Worm (Caenorhabditis elegans) whole organism, midembryonic: ENCODE measurements around the gene nstp-8.
"Not testable (repeated sequence)": the region's sequence is repeated elsewhere in the genome, so short reads cannot be mapped to it uniquely, and the experiment has no call there.

Experiments used
- T22C8.4 ChIP-seq: fragments of 200-800 bp; sonication (Bioruptor generic); IDR thresholded peaks from 2 replicates; pipeline ENCODE4 v1.3.6; 2022; ENCODE audit warnings: missing genetic modification characterization, missing compliant biosample characterization
- cog-1 ChIP-seq: sonication (generic microtip); optimal IDR thresholded peaks from 2 replicates; lab custom pipeline; 2016; ENCODE audit warnings: missing genetic modification characterization, missing compliant biosample characterization
- flt-1 ChIP-seq: fragments of 200-800 bp; sonication (Bioruptor generic); IDR thresholded peaks from 2 replicates; pipeline ENCODE4 v1.3.6; 2022; ENCODE audit warnings: missing genetic modification characterization, missing compliant biosample characterization
- klf-2 ChIP-seq: fragments of 200-800 bp; sonication (Bioruptor generic); conservative IDR thresholded peaks from 2 replicates; pipeline ENCODE4 v1.3.6; 2022; ENCODE audit warnings: missing genetic modification reagents, missing genetic modification characterization, missing compliant biosample characterization
- med-1 ChIP-seq: sonication (generic microtip); optimal IDR thresholded peaks from 2 replicates; lab custom pipeline; 2017; ENCODE audit warnings: missing genetic modification characterization, mild to moderate bottlenecking, missing compliant biosample characterization, antibody characterized with exemption, missing genetic modification reagents; ENCODE audit not compliant: insufficient read depth
- ref-1 ChIP-seq: fragments of 200-800 bp; sonication (Bioruptor generic); conservative IDR thresholded peaks from 2 replicates; pipeline ENCODE4 v1.3.6; 2022; ENCODE audit warnings: missing genetic modification reagents, missing genetic modification characterization, missing compliant biosample characterization
- tab-1 ChIP-seq: fragments of 200-800 bp; sonication (Bioruptor generic); IDR thresholded peaks from 2 replicates; pipeline ENCODE4 v1.3.6; 2022; ENCODE audit warnings: missing genetic modification characterization, missing compliant biosample characterization
- ztf-23 ChIP-seq: fragments of 200-800 bp; sonication (Bioruptor generic); IDR thresholded peaks from 2 replicates; pipeline ENCODE4 v1.3.6; 2022; ENCODE audit warnings: missing genetic modification reagents, missing genetic modification characterization, missing compliant biosample characterization
- ztf-29 ChIP-seq: fragments of 200-800 bp; sonication (Bioruptor generic); IDR thresholded peaks from 2 replicates; pipeline ENCODE4 v1.3.6; 2022; ENCODE audit warnings: missing genetic modification reagents, missing genetic modification characterization, missing compliant biosample characterization

nstp-8 gene

ce11 chrV:2233177-2233576 is 17.7 kb downstream of the nstp-8 start, which contains the start of gene nhr-96:
nhr-96 (plus strand) TSS chrV:2233477.
- TF ChIP-seq T22C8.4 (GFP tag; lab: Robert Waterston, UW) (no peak), ref-1 (GFP tag; lab: Robert Waterston, UW) (no peak), klf-2 (GFP tag; lab: Robert Waterston, UW) (no peak), ztf-29 (no peak), tab-1 (no peak), ztf-23 (GFP tag; lab: Robert Waterston, UW) (no peak), flt-1 (GFP tag; lab: Robert Waterston, UW) (no peak), cog-1 (no peak), med-1 (GFP tag; lab: Kevin White, UChicago) (no peak)

- TF ChIP-seq T22C8.4 (GFP tag; lab: Robert Waterston, UW) (no peak), tab-1 (no peak), ref-1 (GFP tag; lab: Robert Waterston, UW) (no peak), ztf-23 (GFP tag; lab: Robert Waterston, UW) (no peak), cog-1 (no peak), med-1 (GFP tag; lab: Kevin White, UChicago) (no peak), ztf-29 (no peak), klf-2 (GFP tag; lab: Robert Waterston, UW) (no peak), flt-1 (GFP tag; lab: Robert Waterston, UW) (no peak)
Observed at ce11 chrV:2235848-2236247, 20.4 kb downstream of the nstp-8 start, which contains the start of gene cyp-33C4. cyp-33C4 (plus strand) TSS chrV:2236140.

ce11 chrV:2238012-2238411 is 22.6 kb downstream of the nstp-8 start:
- no peak for TF ChIP-seq klf-2 (GFP tag; lab: Robert Waterston, UW)
- no peak for TF ChIP-seq T22C8.4 (GFP tag; lab: Robert Waterston, UW)
- TF ChIP-seq tab-1, result no peak
- no peak for TF ChIP-seq flt-1 (GFP tag; lab: Robert Waterston, UW)
- TF ChIP-seq ztf-29, result no peak
- TF ChIP-seq cog-1, result no peak

- TF ChIP-seq ztf-23 (GFP tag; lab: Robert Waterston, UW) (no peak), klf-2 (GFP tag; lab: Robert Waterston, UW) (no peak), tab-1 (no peak)
Observed at ce11 chrV:2242630-2243029, 27.2 kb downstream of the nstp-8 start, which contains the start of gene cyp-33C3. cyp-33C3 (plus strand) TSS chrV:2242778.

ce11 chrV:2244751-2245150 is 29.3 kb downstream of the nstp-8 start, which contains the start of gene cyp-33C5:
cyp-33C5 (plus strand) TSS chrV:2245004.
- TF ChIP-seq klf-2 (GFP tag; lab: Robert Waterston, UW), result no peak
- no peak for TF ChIP-seq tab-1
- no peak for TF ChIP-seq cog-1
- no peak for TF ChIP-seq T22C8.4 (GFP tag; lab: Robert Waterston, UW)
- no peak for TF ChIP-seq med-1 (GFP tag; lab: Kevin White, UChicago)
- TF ChIP-seq flt-1 (GFP tag; lab: Robert Waterston, UW), result no peak

ce11 chrV:2249310-2249709 is 33.9 kb downstream of the nstp-8 start, which contains the start of gene cyp-33C6:
cyp-33C6 (minus strand) TSS chrV:2249410.
- TF ChIP-seq ref-1 (GFP tag; lab: Robert Waterston, UW) (no peak), klf-2 (GFP tag; lab: Robert Waterston, UW) (no peak), tab-1 (no peak), ztf-29 (no peak), flt-1 (GFP tag; lab: Robert Waterston, UW) (no peak), med-1 (GFP tag; lab: Kevin White, UChicago) (no peak), cog-1 (no peak), ztf-23 (GFP tag; lab: Robert Waterston, UW) (no peak)

- TF ChIP-seq flt-1 (GFP tag; lab: Robert Waterston, UW), result no peak
- TF ChIP-seq klf-2 (GFP tag; lab: Robert Waterston, UW), result no peak
- TF ChIP-seq ref-1 (GFP tag; lab: Robert Waterston, UW), result no peak
- TF ChIP-seq ztf-23 (GFP tag; lab: Robert Waterston, UW), result no peak
Observed at ce11 chrV:2250126-2250590, 34.7 kb downstream of the nstp-8 start, which contains the start of gene cyp-33C7. cyp-33C7 (plus strand) TSS chrV:2250540.

ce11 chrV:2251774-2252173 is 36.3 kb downstream of the nstp-8 start:
- no peak for TF ChIP-seq ztf-23 (GFP tag; lab: Robert Waterston, UW)
- no peak for TF ChIP-seq T22C8.4 (GFP tag; lab: Robert Waterston, UW)
- TF ChIP-seq med-1 (GFP tag; lab: Kevin White, UChicago), result no peak
- no peak for TF ChIP-seq ztf-29
- TF ChIP-seq ref-1 (GFP tag; lab: Robert Waterston, UW), result no peak
- no peak for TF ChIP-seq flt-1 (GFP tag; lab: Robert Waterston, UW)
- no peak for TF ChIP-seq klf-2 (GFP tag; lab: Robert Waterston, UW)
- no peak for TF ChIP-seq cog-1

- TF ChIP-seq flt-1 (GFP tag; lab: Robert Waterston, UW), result no peak
Observed at ce11 chrV:2254553-2255124, 39.2 kb downstream of the nstp-8 start, which contains the start of gene str-253. str-253 (minus strand) TSS chrV:2254603.

ce11 chrV:2255191-2255590 is 39.7 kb downstream of the nstp-8 start, which contains the start of gene F41B5.1:
F41B5.1 (plus strand) TSS chrV:2255533.
- TF ChIP-seq T22C8.4 (GFP tag; lab: Robert Waterston, UW); ztf-29; klf-2 (GFP tag; lab: Robert Waterston, UW): not testable (repeated sequence)
